Fruit fly (Drosophila melanogaster) whole organism, embryonic: ENCODE results near the gene CG7275.
A peak's percentile ranks its signal among the peaks of the same experiment; 100 is the strongest.

Experiments used
- CG10366 ChIP-seq: fragments of 200-800 bp; sonication (Bioruptor generic); IDR thresholded peaks from 2 replicates; pipeline ENCODE4 v1.3.6; 2022; ENCODE audit warnings: missing biosample characterization, missing genetic modification characterization
- CG11085 ChIP-seq: fragments of 200-800 bp; sonication (Bioruptor generic); IDR thresholded peaks from 2 replicates; pipeline ENCODE4 v1.3.6; 2022; ENCODE audit warnings: missing biosample characterization, missing genetic modification characterization
- CG11398 ChIP-seq: fragments of 200-800 bp; sonication (Bioruptor generic); optimal IDR thresholded peaks from 2 replicates; lab custom pipeline; 2016; ENCODE audit warnings: missing biosample characterization, missing genetic modification characterization
- CG12104 ChIP-seq: fragments of 200-800 bp; sonication (Bioruptor generic); optimal IDR thresholded peaks from 3 replicates; lab custom pipeline; 2016; ENCODE audit warnings: missing biosample characterization, missing genetic modification characterization
- CG13287 ChIP-seq: fragments of 200-800 bp; sonication (Bioruptor generic); IDR thresholded peaks from 2 replicates; pipeline ENCODE4 v1.3.6; 2022; ENCODE audit warnings: missing biosample characterization, missing genetic modification characterization; ENCODE audit not compliant: partially characterized antibody
- CG13424 ChIP-seq: fragments of 200-800 bp; sonication (Bioruptor generic); optimal IDR thresholded peaks from 2 replicates; lab custom pipeline; 2019; ENCODE audit warnings: missing biosample characterization, mild to moderate bottlenecking, missing genetic modification characterization, moderate library complexity
- CG14050 ChIP-seq: fragments of 200-800 bp; sonication (Bioruptor generic); IDR thresholded peaks from 3 replicates; pipeline ENCODE4 v1.3.6; 2022; ENCODE audit warnings: missing biosample characterization, missing genetic modification characterization
- CG14965 ChIP-seq: fragments of 200-800 bp; sonication (Bioruptor generic); optimal IDR thresholded peaks from 2 replicates; lab custom pipeline; 2016; ENCODE audit warnings: missing biosample characterization, missing genetic modification characterization, borderline replicate concordance
- CG1603 ChIP-seq: fragments of 200-800 bp; sonication (Bioruptor generic); optimal IDR thresholded peaks from 2 replicates; lab custom pipeline; 2019; ENCODE audit warnings: missing biosample characterization, mild to moderate bottlenecking, missing genetic modification characterization, moderate library complexity
- CG1647 ChIP-seq: fragments of 200-800 bp; sonication (Bioruptor generic); optimal IDR thresholded peaks from 3 replicates; lab custom pipeline; 2016; ENCODE audit warnings: missing biosample characterization, missing genetic modification characterization
- CG16863 ChIP-seq: fragments of 200-800 bp; sonication (Bioruptor generic); optimal IDR thresholded peaks from 3 replicates; lab custom pipeline; 2016; ENCODE audit warnings: missing biosample characterization, missing genetic modification characterization
- CG1792 ChIP-seq: fragments of 200-800 bp; sonication (Bioruptor generic); optimal IDR thresholded peaks from 2 replicates; lab custom pipeline; 2016; ENCODE audit warnings: missing biosample characterization, missing genetic modification characterization
- CG2199 ChIP-seq: fragments of 200-800 bp; sonication (Bioruptor generic); IDR thresholded peaks from 3 replicates; pipeline ENCODE4 v1.3.6; 2022; ENCODE audit warnings: missing biosample characterization, missing genetic modification characterization
- CG3065 ChIP-seq: fragments of 200-800 bp; sonication (Bioruptor generic); optimal IDR thresholded peaks from 2 replicates; lab custom pipeline; 2016; ENCODE audit warnings: missing biosample characterization, missing genetic modification characterization
- CG31365 ChIP-seq: fragments of 200-800 bp; sonication (Bioruptor generic); optimal IDR thresholded peaks from 2 replicates; lab custom pipeline; 2018; ENCODE audit warnings: missing biosample characterization, mild to moderate bottlenecking, missing genetic modification characterization
- CG3163 ChIP-seq: fragments of 200-800 bp; sonication (Bioruptor generic); optimal IDR thresholded peaks from 3 replicates; lab custom pipeline; 2016; ENCODE audit warnings: missing biosample characterization, missing genetic modification characterization
- CG33557 ChIP-seq: fragments of 200-800 bp; sonication (Bioruptor generic); optimal IDR thresholded peaks from 2 replicates; lab custom pipeline; 2019; ENCODE audit warnings: missing biosample characterization, mild to moderate bottlenecking, missing genetic modification characterization, moderate library complexity
- CG34422 ChIP-seq: fragments of 200-800 bp; sonication (Bioruptor generic); IDR thresholded peaks from 3 replicates; pipeline ENCODE4 v1.3.6; 2022; ENCODE audit warnings: missing biosample characterization, missing genetic modification characterization
- CG3995 ChIP-seq: fragments of 200-800 bp; sonication (Bioruptor generic); optimal IDR thresholded peaks from 3 replicates; lab custom pipeline; 2016; ENCODE audit warnings: missing biosample characterization, missing genetic modification characterization
- CG4424 ChIP-seq: fragments of 200-800 bp; sonication (Bioruptor generic); optimal IDR thresholded peaks from 3 replicates; lab custom pipeline; 2016; ENCODE audit warnings: missing biosample characterization, missing genetic modification characterization
- CG6272 ChIP-seq: fragments of 200-800 bp; sonication (Bioruptor generic); IDR thresholded peaks from 2 replicates; pipeline ENCODE4 v1.3.6; 2022; ENCODE audit warnings: missing biosample characterization, missing genetic modification characterization
- CG6854 ChIP-seq: fragments of 200-800 bp; sonication (Bioruptor generic); optimal IDR thresholded peaks from 3 replicates; lab custom pipeline; 2017; ENCODE audit warnings: missing biosample characterization, mild to moderate bottlenecking, missing genetic modification characterization
- CG7271 ChIP-seq: fragments of 200-800 bp; sonication (Bioruptor generic); optimal IDR thresholded peaks from 2 replicates; lab custom pipeline; 2018; ENCODE audit warnings: missing biosample characterization, mild to moderate bottlenecking, missing genetic modification characterization, moderate library complexity
- GATAe ChIP-seq: fragments of 200-800 bp; sonication (Bioruptor generic); conservative IDR thresholded peaks from 2 replicates; pipeline ENCODE4 v1.3.6; 2022; ENCODE audit warnings: missing biosample characterization, missing genetic modification characterization
- Meics ChIP-seq: fragments of 200-800 bp; sonication (Bioruptor generic); optimal IDR thresholded peaks from 2 replicates; lab custom pipeline; 2017; ENCODE audit warnings: missing biosample characterization, mild to moderate bottlenecking, missing genetic modification characterization
- Neu2 ChIP-seq: fragments of 200-800 bp; sonication (Bioruptor generic); optimal IDR thresholded peaks from 3 replicates; lab custom pipeline; 2016; ENCODE audit warnings: missing biosample characterization, missing genetic modification characterization, borderline replicate concordance
- Oaz ChIP-seq: fragments of 200-800 bp; sonication (Bioruptor generic); IDR thresholded peaks from 2 replicates; pipeline ENCODE4 v1.3.6; 2022; ENCODE audit warnings: missing biosample characterization, missing genetic modification characterization
- Opbp ChIP-seq: fragments of 200-800 bp; sonication (Bioruptor generic); IDR thresholded peaks from 3 replicates; pipeline ENCODE4 v1.3.6; 2022; ENCODE audit warnings: missing biosample characterization, missing genetic modification characterization; ENCODE audit not compliant: partially characterized antibody
- ato ChIP-seq: fragments of 200-800 bp; sonication (Bioruptor generic); IDR thresholded peaks from 2 replicates; pipeline ENCODE4 v1.3.6; 2022; ENCODE audit warnings: missing biosample characterization, missing genetic modification characterization; ENCODE audit not compliant: partially characterized antibody
- bcd ChIP-seq: fragments of 200-800 bp; sonication (Bioruptor generic); optimal IDR thresholded peaks from 2 replicates; lab custom pipeline; 2017; ENCODE audit warnings: missing biosample characterization, mild to moderate bottlenecking, missing genetic modification characterization
- bigmax ChIP-seq: fragments of 200-800 bp; sonication (Bioruptor generic); optimal IDR thresholded peaks from 2 replicates; lab custom pipeline; 2018; ENCODE audit warnings: missing biosample characterization, mild to moderate bottlenecking, missing genetic modification characterization
- br ChIP-seq: fragments of >200 bp; optimal IDR thresholded peaks from 2 replicates; lab custom pipeline; 2017
- crc ChIP-seq: fragments of 200-800 bp; sonication (Bioruptor generic); optimal IDR thresholded peaks from 2 replicates; lab custom pipeline; 2016; ENCODE audit warnings: missing biosample characterization, missing genetic modification characterization
- croc ChIP-seq: fragments of 200-800 bp; sonication (Bioruptor generic); conservative IDR thresholded peaks from 3 replicates; pipeline ENCODE4 v1.3.6; 2022; ENCODE audit warnings: missing biosample characterization, missing genetic modification characterization
- da ChIP-seq: fragments of 200-800 bp; sonication (Bioruptor generic); optimal IDR thresholded peaks from 2 replicates; lab custom pipeline; 2016; ENCODE audit warnings: missing biosample characterization, missing genetic modification characterization
- dimm ChIP-seq: fragments of 200-800 bp; sonication (Bioruptor generic); IDR thresholded peaks from 2 replicates; pipeline ENCODE4 v1.3.6; 2022; ENCODE audit warnings: missing biosample characterization, missing genetic modification characterization
- gcm ChIP-seq: fragments of 200-800 bp; sonication (Bioruptor generic); optimal IDR thresholded peaks from 2 replicates; lab custom pipeline; 2019; ENCODE audit warnings: missing biosample characterization, mild to moderate bottlenecking, missing genetic modification characterization, moderate library complexity
- grn ChIP-seq: fragments of 200-800 bp; sonication (Bioruptor generic); optimal IDR thresholded peaks from 3 replicates; lab custom pipeline; 2017; ENCODE audit warnings: missing biosample characterization, missing genetic modification characterization
- ham ChIP-seq: fragments of 200-800 bp; sonication (Bioruptor generic); IDR thresholded peaks from 2 replicates; pipeline ENCODE4 v1.3.6; 2022; ENCODE audit warnings: missing biosample characterization, missing genetic modification characterization
- kni ChIP-seq: fragments of 200-800 bp; sonication (Bioruptor generic); optimal IDR thresholded peaks from 3 replicates; lab custom pipeline; 2017; ENCODE audit warnings: mild to moderate bottlenecking, missing biosample characterization, missing genetic modification reagents, missing genetic modification characterization
- onecut ChIP-seq: fragments of 200-800 bp; sonication (Bioruptor generic); IDR thresholded peaks from 2 replicates; pipeline ENCODE4 v1.3.6; 2022; ENCODE audit warnings: missing biosample characterization, missing genetic modification characterization
- phol ChIP-seq: fragments of 200-800 bp; sonication (Bioruptor generic); optimal IDR thresholded peaks from 3 replicates; lab custom pipeline; 2018; ENCODE audit warnings: missing biosample characterization, mild to moderate bottlenecking, missing genetic modification characterization, moderate library complexity
- pzg ChIP-seq: fragments of 200-800 bp; sonication (Bioruptor generic); optimal IDR thresholded peaks from 3 replicates; lab custom pipeline; 2018; ENCODE audit warnings: missing biosample characterization, mild to moderate bottlenecking, missing genetic modification characterization, moderate library complexity
- sisA ChIP-seq: fragments of 200-800 bp; sonication (Bioruptor generic); IDR thresholded peaks from 2 replicates; pipeline ENCODE4 v1.3.6; 2022; ENCODE audit warnings: missing biosample characterization, missing genetic modification characterization
- tgo ChIP-seq: fragments of 200-800 bp; sonication (Bioruptor generic); IDR thresholded peaks from 3 replicates; pipeline ENCODE4 v1.3.6; 2022; ENCODE audit warnings: missing biosample characterization, missing genetic modification characterization
- tna ChIP-seq: fragments of 200-800 bp; sonication (Bioruptor generic); IDR thresholded peaks from 2 replicates; pipeline ENCODE4 v1.3.6; 2022; ENCODE audit warnings: missing biosample characterization, missing genetic modification characterization; ENCODE audit not compliant: partially characterized antibody
- toy ChIP-seq: fragments of 200-800 bp; sonication (Bioruptor generic); IDR thresholded peaks from 2 replicates; pipeline ENCODE4 v1.3.6; 2022; ENCODE audit warnings: missing biosample characterization, missing genetic modification characterization
- tup ChIP-seq: fragments of 200-800 bp; sonication (Bioruptor generic); optimal IDR thresholded peaks from 2 replicates; lab custom pipeline; 2016; ENCODE audit warnings: missing biosample characterization, mild to moderate bottlenecking, missing genetic modification characterization, moderate library complexity
- vnd ChIP-seq: fragments of 200-800 bp; sonication (Bioruptor generic); IDR thresholded peaks from 3 replicates; pipeline ENCODE4 v1.3.6; 2022; ENCODE audit warnings: missing biosample characterization, missing genetic modification characterization; ENCODE audit not compliant: partially characterized antibody
- yki ChIP-seq: fragments of >200 bp; optimal IDR thresholded peaks from 3 replicates; lab custom pipeline; 2018
- zen2 ChIP-seq: fragments of 200-800 bp; sonication (Bioruptor generic); IDR thresholded peaks from 3 replicates; pipeline ENCODE4 v1.3.6; 2022; ENCODE audit warnings: missing biosample characterization, missing genetic modification characterization; ENCODE audit not compliant: partially characterized antibody
- zfh1 ChIP-seq: fragments of 200-800 bp; sonication (Bioruptor generic); IDR thresholded peaks from 3 replicates; pipeline ENCODE4 v1.3.6; 2022; ENCODE audit warnings: missing biosample characterization, missing genetic modification characterization

CG7275 gene

DNA sequence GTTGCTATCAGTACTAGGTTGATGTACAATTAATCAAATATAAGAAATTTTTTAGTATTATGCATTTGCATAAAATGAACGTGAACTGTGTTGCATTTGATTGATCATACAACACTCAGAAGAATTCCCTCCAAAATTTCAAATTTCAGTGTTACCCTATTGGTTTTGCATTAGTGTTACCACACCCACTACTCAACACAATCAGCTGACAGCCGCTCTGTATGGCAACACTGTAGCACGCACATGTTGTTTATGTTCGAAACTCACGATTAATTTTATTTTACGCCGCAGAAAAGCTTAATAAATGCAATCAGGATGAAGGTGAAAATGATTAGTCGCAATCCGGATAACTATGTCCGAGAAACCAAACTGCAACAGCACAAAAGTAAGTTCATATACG lies at the start of gene CG7275 (continued):
- no peak for TF ChIP-seq Meics (GFP tag; lab: Kevin White, UChicago)
- no peak for TF ChIP-seq GATAe
- no peak for TF ChIP-seq kni
- peak; percentile 53; the same call in 1 of the 3 replicates for TF ChIP-seq CG34422
- TF ChIP-seq zfh1 (GFP tag; lab: Robert Waterston, UW), result no peak
- TF ChIP-seq toy, result no peak
- no peak for TF ChIP-seq sisA (GFP tag; lab: Robert Waterston, UW)
- no peak for TF ChIP-seq CG16863 (GFP tag; lab: Kevin White, UChicago)
- peak; percentile 33 for TF ChIP-seq phol (tag; lab: Kevin White, UChicago)
- no peak for TF ChIP-seq CG7271 (tag; lab: Kevin White, UChicago)
- no peak for TF ChIP-seq vnd (GFP tag; lab: Robert Waterston, UW)
- TF ChIP-seq CG3065 (GFP tag; lab: Kevin White, UChicago), result no peak
- peak; percentile 68 for TF ChIP-seq CG1603 (tag; lab: Kevin White, UChicago)
- no peak for TF ChIP-seq croc (GFP tag; lab: Robert Waterston, UW)
- TF ChIP-seq tna, result no peak
- no peak for TF ChIP-seq zen2 (GFP tag; lab: Robert Waterston, UW)
- no peak for TF ChIP-seq CG3995 (GFP tag; lab: Kevin White, UChicago)
- no peak for TF ChIP-seq bcd (GFP tag; lab: Kevin White, UChicago)
- TF ChIP-seq CG6272 (GFP tag; lab: Robert Waterston, UW), result no peak
- TF ChIP-seq ato, result no peak
- no peak for TF ChIP-seq br (lab: Kevin White, UChicago)
- no peak for TF ChIP-seq CG6854 (GFP tag; lab: Kevin White, UChicago)
- no peak for TF ChIP-seq CG10366 (GFP tag; lab: Robert Waterston, UW)
- TF ChIP-seq gcm (GFP tag; lab: Kevin White, UChicago), result no peak
- TF ChIP-seq CG2199 (GFP tag; lab: Robert Waterston, UW), result no peak
- TF ChIP-seq tgo, result no peak
- no peak for TF ChIP-seq Oaz
- TF ChIP-seq bigmax (GFP tag; lab: Kevin White, UChicago), result peak; percentile 28
- no peak for TF ChIP-seq CG33557 (GFP tag; lab: Kevin White, UChicago)
- TF ChIP-seq ham (GFP tag; lab: Robert Waterston, UW), result no peak
- TF ChIP-seq CG1792 (GFP tag; lab: Kevin White, UChicago), result no peak
- TF ChIP-seq CG11398 (GFP tag; lab: Kevin White, UChicago), result no peak
- TF ChIP-seq grn (GFP tag; lab: Kevin White, UChicago), result no peak
- TF ChIP-seq CG13424, result peak; percentile 33
- no peak for TF ChIP-seq da (GFP tag; lab: Kevin White, UChicago)
- TF ChIP-seq tup (GFP tag; lab: Kevin White, UChicago), result no peak
- TF ChIP-seq Neu2 (GFP tag; lab: Kevin White, UChicago), result no peak
- no peak for TF ChIP-seq CG14050
- TF ChIP-seq CG31365 (tag; lab: Kevin White, UChicago), result no peak
- TF ChIP-seq CG14965 (GFP tag; lab: Kevin White, UChicago), result no peak
- no peak for TF ChIP-seq CG4424
- no peak for TF ChIP-seq onecut (GFP tag; lab: Robert Waterston, UW)
- TF ChIP-seq pzg (GFP tag; lab: Kevin White, UChicago), result peak; percentile 92
- no peak for TF ChIP-seq CG12104 (GFP tag; lab: Kevin White, UChicago)
- no peak for TF ChIP-seq CG3163 (GFP tag; lab: Kevin White, UChicago)
- no peak for TF ChIP-seq dimm
- peak; percentile 71 for TF ChIP-seq CG13287
- no peak for TF ChIP-seq CG11085
- no peak for TF ChIP-seq yki (lab: Kevin White, UChicago)
- peak; percentile 65; the same call in 2 of the 3 replicates for TF ChIP-seq Opbp
- no peak for TF ChIP-seq crc (GFP tag; lab: Kevin White, UChicago)
- no peak for TF ChIP-seq CG1647
